Fruit fly (Drosophila melanogaster): ENCODE results near the gene tx.

tx gene

DNA sequence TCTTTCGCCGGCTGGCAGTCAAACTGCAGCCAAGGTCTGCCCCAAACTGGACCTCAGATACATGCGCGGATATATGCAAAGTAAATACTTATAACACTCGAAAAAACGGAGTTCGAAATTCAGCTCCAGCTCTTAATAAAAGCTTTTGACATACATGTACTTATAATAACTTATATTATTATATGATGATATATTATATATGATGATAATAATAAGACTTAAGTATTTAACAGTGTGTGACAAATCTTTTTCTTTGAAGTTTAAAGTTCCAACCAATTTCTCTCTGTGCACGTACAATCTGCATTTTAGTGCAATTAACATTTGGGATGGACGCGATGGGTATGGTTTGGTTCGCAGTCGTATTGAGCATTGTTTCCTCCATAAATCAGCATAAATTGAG lies 11.0 kb upstream of the tx start:
- TF ChIP-seq gl (tag; optimal IDR thresholded peaks at IDR 0.05): no peak
- TF ChIP-seq CG15710 (tag; optimal IDR thresholded peaks at IDR 0.05): peak; percentile 25
- peak; percentile 40 for TF ChIP-seq CG17806 (tag; optimal IDR thresholded peaks at IDR 0.05)
- TF ChIP-seq CG34367 (tag; optimal IDR thresholded peaks at IDR 0.05): peak; percentile 5
- peak; percentile 64 for TF ChIP-seq CG8159 (tag; optimal IDR thresholded peaks at IDR 0.05)
- no peak for TF ChIP-seq CG12605 (GFP tag; IDR thresholded peaks at IDR 0.05)
- peak; percentile 24 for TF ChIP-seq Snoo (tag; optimal IDR thresholded peaks at IDR 0.05)
- no peak for TF ChIP-seq CG4496 (GFP tag; IDR thresholded peaks at IDR 0.05)
- TF ChIP-seq CG14655 (GFP tag; optimal IDR thresholded peaks at IDR 0.05): peak; percentile 23
- no peak for TF ChIP-seq CG8301 (tag; optimal IDR thresholded peaks at IDR 0.05)
- peak; percentile 14 for TF ChIP-seq CG9948 (tag; optimal IDR thresholded peaks at IDR 0.05)
- no peak for TF ChIP-seq CG10348 (GFP tag; IDR thresholded peaks at IDR 0.05)
- TF ChIP-seq D1 (tag; optimal IDR thresholded peaks at IDR 0.05): no peak

dm6 chr3R:26432526-26432925 lies 8.1 kb upstream of the tx start:
- TF ChIP-seq EcR (GFP tag; optimal IDR thresholded peaks at IDR 0.05) (no peak), Ets98B (GFP tag; IDR thresholded peaks at IDR 0.05) (no peak), CG17806 (tag; optimal IDR thresholded peaks at IDR 0.05) (no peak), CG15710 (tag; optimal IDR thresholded peaks at IDR 0.05) (no peak), CG8301 (tag; optimal IDR thresholded peaks at IDR 0.05) (no peak), CG4496 (GFP tag; IDR thresholded peaks at IDR 0.05) (no peak), CG34367 (tag; optimal IDR thresholded peaks at IDR 0.05) (no peak), CG12605 (GFP tag; IDR thresholded peaks at IDR 0.05) (no peak)

DNA sequence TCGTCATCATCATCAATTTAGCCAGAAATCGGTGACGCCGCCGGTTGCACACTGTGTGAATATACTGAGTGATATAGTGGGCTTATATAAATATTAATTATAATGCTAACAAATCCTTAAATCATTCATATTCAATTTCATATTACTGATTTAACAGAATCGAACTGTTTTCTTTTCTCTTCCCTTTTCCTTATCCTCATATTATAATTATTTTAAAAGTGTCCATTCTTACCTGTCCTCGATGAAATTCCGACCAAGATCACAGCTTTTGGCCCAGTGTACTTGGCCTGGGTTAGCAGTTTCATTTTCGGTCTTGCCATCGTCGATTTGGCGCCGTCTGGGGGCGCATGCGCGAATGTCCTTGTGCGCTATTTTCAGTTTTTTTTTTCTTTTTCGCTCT lies 7.6 kb upstream of the tx start:
- TF ChIP-seq Pif1B (GFP tag; optimal IDR thresholded peaks at IDR 0.05): no peak
- TF ChIP-seq CG14655 (GFP tag; optimal IDR thresholded peaks at IDR 0.05): peak; percentile 28
- TF ChIP-seq Ets98B (GFP tag; IDR thresholded peaks at IDR 0.05): no peak
- TF ChIP-seq CG10348 (GFP tag; IDR thresholded peaks at IDR 0.05): no peak
- TF ChIP-seq CG9948 (tag; optimal IDR thresholded peaks at IDR 0.05): peak; percentile 3
- TF ChIP-seq CG8159 (tag; optimal IDR thresholded peaks at IDR 0.05): peak; percentile 37
- no peak for TF ChIP-seq Pif1A (GFP tag; optimal IDR thresholded peaks at IDR 0.05)
- no peak for TF ChIP-seq EcR (GFP tag; optimal IDR thresholded peaks at IDR 0.05)
- no peak for TF ChIP-seq fd96Ca (GFP tag; IDR thresholded peaks at IDR 0.05)
- TF ChIP-seq CG13204 (GFP tag; optimal IDR thresholded peaks at IDR 0.05): no peak
- TF ChIP-seq Snoo (tag; optimal IDR thresholded peaks at IDR 0.05): no peak
- TF ChIP-seq D1 (tag; optimal IDR thresholded peaks at IDR 0.05): no peak
- TF ChIP-seq CG17806 (tag; optimal IDR thresholded peaks at IDR 0.05): peak; percentile 5
- TF ChIP-seq CG15710 (tag; optimal IDR thresholded peaks at IDR 0.05): peak; percentile 14
- TF ChIP-seq CG34367 (tag; optimal IDR thresholded peaks at IDR 0.05): no peak
- no peak for TF ChIP-seq CG32121 (GFP tag; IDR thresholded peaks at IDR 0.05)
- no peak for TF ChIP-seq CG12605 (GFP tag; IDR thresholded peaks at IDR 0.05)
- no peak for TF ChIP-seq rn (GFP tag; IDR thresholded peaks at IDR 0.05)
- TF ChIP-seq CG8301 (tag; optimal IDR thresholded peaks at IDR 0.05): peak; percentile 19
- TF ChIP-seq gl (tag; optimal IDR thresholded peaks at IDR 0.05): no peak
- no peak; the same call in 2 of the 3 replicates for TF ChIP-seq CG4496 (GFP tag; IDR thresholded peaks at IDR 0.05)

- TF ChIP-seq Pif1A (GFP tag; optimal IDR thresholded peaks at IDR 0.05): no peak
- TF ChIP-seq CG32121 (GFP tag; IDR thresholded peaks at IDR 0.05): no peak
- TF ChIP-seq CG9948 (tag; optimal IDR thresholded peaks at IDR 0.05): no peak
- TF ChIP-seq CG13204 (GFP tag; optimal IDR thresholded peaks at IDR 0.05): no peak
- TF ChIP-seq CG14655 (GFP tag; optimal IDR thresholded peaks at IDR 0.05): no peak
- no peak for TF ChIP-seq CG34367 (tag; optimal IDR thresholded peaks at IDR 0.05)
- TF ChIP-seq CG8159 (tag; optimal IDR thresholded peaks at IDR 0.05): no peak
- no peak for TF ChIP-seq EcR (GFP tag; optimal IDR thresholded peaks at IDR 0.05)
- no peak for TF ChIP-seq gl (tag; optimal IDR thresholded peaks at IDR 0.05)
Observed at dm6 chr3R:26433743-26434142, 6.8 kb upstream of the tx start.

dm6 chr3R:26436001-26436400 lies 4.6 kb upstream of the tx start:
- no peak for TF ChIP-seq CG9948 (tag; optimal IDR thresholded peaks at IDR 0.05)
- TF ChIP-seq CG15710 (tag; optimal IDR thresholded peaks at IDR 0.05): no peak
- TF ChIP-seq Snoo (tag; optimal IDR thresholded peaks at IDR 0.05): no peak
- no peak for TF ChIP-seq CG8301 (tag; optimal IDR thresholded peaks at IDR 0.05)
- TF ChIP-seq CG34367 (tag; optimal IDR thresholded peaks at IDR 0.05): no peak
- TF ChIP-seq CG4496 (GFP tag; IDR thresholded peaks at IDR 0.05): no peak
- TF ChIP-seq CG32121 (GFP tag; IDR thresholded peaks at IDR 0.05): no peak
- TF ChIP-seq CG14655 (GFP tag; optimal IDR thresholded peaks at IDR 0.05): no peak
- TF ChIP-seq CG12605 (GFP tag; IDR thresholded peaks at IDR 0.05): no peak
- no peak for TF ChIP-seq EcR (GFP tag; optimal IDR thresholded peaks at IDR 0.05)
- TF ChIP-seq CG13204 (GFP tag; optimal IDR thresholded peaks at IDR 0.05): no peak
- TF ChIP-seq D1 (tag; optimal IDR thresholded peaks at IDR 0.05): no peak
- no peak for TF ChIP-seq gl (tag; optimal IDR thresholded peaks at IDR 0.05)
- no peak for TF ChIP-seq Pif1A (GFP tag; optimal IDR thresholded peaks at IDR 0.05)

DNA sequence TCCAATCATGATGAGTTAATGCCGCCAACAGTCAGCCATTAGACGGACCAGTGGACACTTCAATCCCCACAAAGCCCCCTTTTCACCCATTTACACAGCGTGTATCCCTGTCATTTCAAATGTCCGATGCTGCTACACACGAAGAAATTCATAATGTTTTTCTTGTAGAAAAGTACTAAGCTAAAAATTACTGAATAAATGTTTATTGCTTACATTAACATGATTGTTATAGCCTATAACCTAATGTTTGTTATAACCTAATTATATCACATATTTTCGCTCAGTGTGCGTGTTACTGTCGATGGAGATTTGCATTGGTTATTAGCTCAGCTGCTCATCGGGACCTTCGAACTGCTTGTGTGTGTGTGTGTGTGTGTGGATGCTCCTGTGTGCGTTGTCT lies 4.0 kb upstream of the tx start:
- TF ChIP-seq CG12605 (GFP tag; IDR thresholded peaks at IDR 0.05) (no peak), CG13204 (GFP tag; optimal IDR thresholded peaks at IDR 0.05) (no peak), CG15710 (tag; optimal IDR thresholded peaks at IDR 0.05) (peak; percentile 12), CG10348 (GFP tag; IDR thresholded peaks at IDR 0.05) (no peak), Pif1B (GFP tag; optimal IDR thresholded peaks at IDR 0.05) (no peak), CG8301 (tag; optimal IDR thresholded peaks at IDR 0.05) (peak; percentile 37), Ets98B (GFP tag; IDR thresholded peaks at IDR 0.05) (peak; percentile 54; the same call in 1 of the 2 replicates), EcR (GFP tag; optimal IDR thresholded peaks at IDR 0.05) (no peak), Pif1A (GFP tag; optimal IDR thresholded peaks at IDR 0.05) (peak; percentile 35), Snoo (tag; optimal IDR thresholded peaks at IDR 0.05) (peak; percentile 6), CG17806 (tag; optimal IDR thresholded peaks at IDR 0.05) (peak; percentile 45), CG14655 (GFP tag; optimal IDR thresholded peaks at IDR 0.05) (peak; percentile 48), fd96Ca (GFP tag; IDR thresholded peaks at IDR 0.05) (no peak), gl (tag; optimal IDR thresholded peaks at IDR 0.05) (no peak), CG4496 (GFP tag; IDR thresholded peaks at IDR 0.05) (peak; percentile 60; the same call in 2 of the 3 replicates), CG32121 (GFP tag; IDR thresholded peaks at IDR 0.05) (peak; percentile 27; the same call in 1 of the 2 replicates), CG8159 (tag; optimal IDR thresholded peaks at IDR 0.05) (peak; percentile 45), CG34367 (tag; optimal IDR thresholded peaks at IDR 0.05) (peak; percentile 8), rn (GFP tag; IDR thresholded peaks at IDR 0.05) (no peak), CG9948 (tag; optimal IDR thresholded peaks at IDR 0.05) (peak; percentile 34), D1 (tag; optimal IDR thresholded peaks at IDR 0.05) (no peak)

Data from whole organism, pupa.